Worm (Caenorhabditis elegans) whole organism, L3 larva: ENCODE results near the gene ceh-75.

Source experiments
- ama-1 ChIP-seq: fragments of 150-350 bp; optimal IDR thresholded peaks from 2 replicates; lab custom pipeline; 2018
- nhr-23 ChIP-seq: fragments of 150-350 bp; optimal IDR thresholded peaks from 2 replicates; lab custom pipeline; 2014; ENCODE audit warnings: missing biosample characterization, missing genetic modification reagents, missing genetic modification characterization
- pha-4 ChIP-seq: fragments of 150-350 bp; optimal IDR thresholded peaks from 2 replicates; lab custom pipeline; 2014; ENCODE audit warnings: missing biosample characterization, missing genetic modification reagents, missing genetic modification characterization
- pqm-1 ChIP-seq: fragments of 150-350 bp; optimal IDR thresholded peaks from 2 replicates; lab custom pipeline; 2017; ENCODE audit warnings: missing biosample characterization, missing genetic modification characterization, inconsistent platforms
- ztf-4 ChIP-seq: fragments of 150-350 bp; optimal IDR thresholded peaks from 2 replicates; lab custom pipeline; 2014; ENCODE audit warnings: missing biosample characterization, missing genetic modification characterization

DNA sequence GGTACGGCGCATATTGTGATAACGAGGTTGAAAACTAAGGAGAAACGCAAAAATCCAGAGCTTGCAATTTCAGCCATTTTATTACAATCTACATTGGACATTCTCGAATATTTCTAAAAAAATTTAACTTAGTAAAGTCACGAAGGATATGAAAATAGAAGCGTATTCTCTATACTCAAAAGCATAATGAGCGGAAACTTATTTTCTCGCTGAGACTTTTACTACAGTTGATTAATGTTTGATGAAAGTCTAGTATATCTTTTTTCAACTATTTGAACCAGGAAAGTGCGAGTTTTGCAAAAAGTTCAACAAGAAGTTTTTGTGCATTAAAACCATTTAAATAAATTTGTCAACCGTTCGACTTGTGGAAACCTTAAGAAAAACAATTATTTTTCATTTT, 49.8 kb upstream of the ceh-75 start, which contains the start of gene srab-18:
- TF ChIP-seq nhr-23 (tag; lab: Kevin White, UChicago) (no peak), ama-1 (lab: Kevin White, UChicago) (no peak), pqm-1 (tag; lab: Kevin White, UChicago) (no peak), ztf-4 (no peak), pha-4 (tag; lab: Kevin White, UChicago) (no peak)
